Fruit fly (Drosophila melanogaster) whole organism, embryonic: ENCODE data around the gene CG14696.

Experiments used
- Awh ChIP-seq: fragments of 200-800 bp; sonication (Bioruptor generic); IDR thresholded peaks from 2 replicates; pipeline ENCODE4, ENCODE4 v1.3.6; 2022; ENCODE audit warnings: missing biosample characterization, missing genetic modification characterization
- CG10543 ChIP-seq: fragments of 200-800 bp; sonication (Bioruptor generic); optimal IDR thresholded peaks from 3 replicates; lab custom pipeline; 2017; ENCODE audit warnings: missing biosample characterization, mild to moderate bottlenecking, missing genetic modification characterization, moderate library complexity
- CG11504 ChIP-seq: fragments of 200-800 bp; sonication (Bioruptor generic); optimal IDR thresholded peaks from 3 replicates; lab custom pipeline; 2019; ENCODE audit warnings: missing biosample characterization, mild to moderate bottlenecking, missing genetic modification characterization, moderate library complexity
- CG12942 ChIP-seq: fragments of 200-800 bp; sonication (Bioruptor generic); optimal IDR thresholded peaks from 3 replicates; lab custom pipeline; 2016; ENCODE audit warnings: missing biosample characterization, missing genetic modification characterization
- CG13123 ChIP-seq: fragments of 200-800 bp; sonication (Bioruptor generic); optimal IDR thresholded peaks from 2 replicates; lab custom pipeline; 2016; ENCODE audit warnings: missing biosample characterization, missing genetic modification characterization
- CG14667 ChIP-seq: fragments of 200-800 bp; sonication (Bioruptor generic); IDR thresholded peaks from 2 replicates; pipeline ENCODE4 v1.3.6; 2022; ENCODE audit warnings: missing biosample characterization, missing genetic modification characterization
- CG14965 ChIP-seq: fragments of 200-800 bp; sonication (Bioruptor generic); optimal IDR thresholded peaks from 2 replicates; lab custom pipeline; 2016; ENCODE audit warnings: missing biosample characterization, missing genetic modification characterization, borderline replicate concordance
- CG15601 ChIP-seq: fragments of 200-800 bp; sonication (Bioruptor generic); optimal IDR thresholded peaks from 3 replicates; lab custom pipeline; 2019; ENCODE audit warnings: missing biosample characterization, mild to moderate bottlenecking, missing genetic modification characterization, moderate library complexity
- CG17912 ChIP-seq: fragments of 200-800 bp; sonication (Bioruptor generic); optimal IDR thresholded peaks from 2 replicates; lab custom pipeline; 2018; ENCODE audit warnings: missing biosample characterization, mild to moderate bottlenecking, missing genetic modification characterization
- CG32772 ChIP-seq: fragments of 200-800 bp; sonication (Bioruptor generic); IDR thresholded peaks from 2 replicates; pipeline ENCODE4 v1.3.6; 2022; ENCODE audit warnings: missing biosample characterization, missing genetic modification characterization
- CG33213 ChIP-seq: fragments of 200-800 bp; sonication (Bioruptor generic); optimal IDR thresholded peaks from 3 replicates; lab custom pipeline; 2016; ENCODE audit warnings: missing biosample characterization, missing genetic modification characterization
- CG5180 ChIP-seq: fragments of 200-800 bp; sonication (Bioruptor generic); optimal IDR thresholded peaks from 3 replicates; lab custom pipeline; 2017; ENCODE audit warnings: missing biosample characterization, missing genetic modification characterization, mild to moderate bottlenecking, moderate library complexity, missing genetic modification reagents
- CG7271 ChIP-seq: fragments of 200-800 bp; sonication (Bioruptor generic); optimal IDR thresholded peaks from 2 replicates; lab custom pipeline; 2018; ENCODE audit warnings: missing biosample characterization, mild to moderate bottlenecking, missing genetic modification characterization, moderate library complexity
- CG7786 ChIP-seq: fragments of 200-800 bp; sonication (Bioruptor generic); optimal IDR thresholded peaks from 2 replicates; lab custom pipeline; 2016; ENCODE audit warnings: missing biosample characterization, missing genetic modification characterization
- CG7839 ChIP-seq: fragments of 200-800 bp; sonication (Bioruptor generic); optimal IDR thresholded peaks from 3 replicates; lab custom pipeline; 2018; ENCODE audit warnings: missing biosample characterization, mild to moderate bottlenecking, missing genetic modification characterization, moderate library complexity
- CG7963 ChIP-seq: fragments of 200-800 bp; sonication (Bioruptor generic); IDR thresholded peaks from 3 replicates; pipeline ENCODE4 v1.3.6; 2022; ENCODE audit warnings: missing biosample characterization, missing genetic modification characterization; ENCODE audit not compliant: partially characterized antibody
- CG8388 ChIP-seq: fragments of 200-800 bp; sonication (Bioruptor generic); optimal IDR thresholded peaks from 2 replicates; lab custom pipeline; 2019; ENCODE audit warnings: missing biosample characterization, mild to moderate bottlenecking, missing genetic modification characterization, moderate library complexity
- Camta ChIP-seq: fragments of 200-800 bp; sonication (Bioruptor generic); optimal IDR thresholded peaks from 2 replicates; lab custom pipeline; 2016; ENCODE audit warnings: missing biosample characterization, missing genetic modification characterization
- CkIIα-i1 ChIP-seq: fragments of 200-800 bp; sonication (Bioruptor generic); IDR thresholded peaks from 2 replicates; pipeline ENCODE4 v1.3.6; 2022; ENCODE audit warnings: missing biosample characterization, missing genetic modification characterization
- Dip2 ChIP-seq: fragments of 200-800 bp; sonication (Bioruptor generic); IDR thresholded peaks from 2 replicates; pipeline ENCODE4 v1.3.6; 2022; ENCODE audit warnings: missing biosample characterization, missing genetic modification characterization
- Eip74EF ChIP-seq, 2 experiments: fragments of 200-800 bp in 1 of 2; fragments of >200 bp in 1 of 2; sonication (Bioruptor generic) in 1 of 2; optimal IDR thresholded peaks; 2 replicates each; lab custom pipeline; 2017 to 2019; ENCODE audit warnings: missing biosample characterization in 2 of 2, missing genetic modification characterization in 2 of 2, mild to moderate bottlenecking in 1 of 2, moderate library complexity in 1 of 2
- H2.0 ChIP-seq: fragments of 200-800 bp; sonication (Bioruptor generic); IDR thresholded peaks from 2 replicates; pipeline ENCODE4 v1.3.6; 2022; ENCODE audit warnings: missing biosample characterization, missing genetic modification characterization
- Hey ChIP-seq: fragments of 200-800 bp; sonication (Bioruptor generic); optimal IDR thresholded peaks from 3 replicates; lab custom pipeline; 2018; ENCODE audit warnings: missing biosample characterization, mild to moderate bottlenecking, missing genetic modification characterization
- Hr51 ChIP-seq, 2 experiments: fragments of 200-800 bp; sonication (Bioruptor generic); optimal IDR thresholded peaks; 2 replicates in 1 of 2; 3 replicates in 1 of 2; lab custom pipeline; 2016 to 2018; ENCODE audit warnings: missing biosample characterization in 2 of 2, missing genetic modification characterization in 2 of 2, mild to moderate bottlenecking in 1 of 2, moderate library complexity in 1 of 2
- Mrtf ChIP-seq: fragments of 200-800 bp; sonication (Bioruptor generic); IDR thresholded peaks from 3 replicates; pipeline ENCODE4 v1.3.6; 2022; ENCODE audit warnings: missing biosample characterization, missing genetic modification characterization
- NK7.1 ChIP-seq: fragments of 200-800 bp; sonication (Bioruptor generic); optimal IDR thresholded peaks from 3 replicates; lab custom pipeline; 2016; ENCODE audit warnings: missing biosample characterization, missing genetic modification characterization
- Sox102F ChIP-seq: fragments of 200-800 bp; sonication (Bioruptor generic); optimal IDR thresholded peaks from 2 replicates; lab custom pipeline; 2018; ENCODE audit warnings: missing biosample characterization, mild to moderate bottlenecking, missing genetic modification characterization, moderate library complexity
- Xbp1 ChIP-seq: fragments of 200-800 bp; sonication (Bioruptor generic); optimal IDR thresholded peaks from 3 replicates; lab custom pipeline; 2016; ENCODE audit warnings: missing biosample characterization, mild to moderate bottlenecking, missing genetic modification characterization
- ac ChIP-seq: fragments of 200-800 bp; sonication (Bioruptor generic); optimal IDR thresholded peaks from 3 replicates; lab custom pipeline; 2017; ENCODE audit warnings: missing biosample characterization, mild to moderate bottlenecking, missing genetic modification characterization
- caup ChIP-seq: fragments of 200-800 bp; sonication (Bioruptor generic); optimal IDR thresholded peaks from 3 replicates; lab custom pipeline; 2017; ENCODE audit warnings: missing biosample characterization, mild to moderate bottlenecking, missing genetic modification characterization, moderate library complexity; ENCODE audit not compliant: severe bottlenecking
- dm ChIP-seq: fragments of 200-800 bp; sonication (Bioruptor generic); optimal IDR thresholded peaks from 3 replicates; lab custom pipeline; 2016; ENCODE audit warnings: missing biosample characterization, missing genetic modification characterization
- ems ChIP-seq: fragments of 200-800 bp; sonication (Bioruptor generic); optimal IDR thresholded peaks from 3 replicates; lab custom pipeline; 2016; ENCODE audit warnings: missing biosample characterization, missing genetic modification characterization
- exex ChIP-seq: fragments of 200-800 bp; sonication (Bioruptor generic); optimal IDR thresholded peaks from 4 replicates; lab custom pipeline; 2018; ENCODE audit warnings: missing biosample characterization, mild to moderate bottlenecking, missing genetic modification characterization, moderate library complexity
- her ChIP-seq: fragments of 200-800 bp; sonication (Bioruptor generic); optimal IDR thresholded peaks from 2 replicates; lab custom pipeline; 2016; ENCODE audit warnings: missing biosample characterization, missing genetic modification characterization
- ken ChIP-seq: fragments of 200-800 bp; sonication (Bioruptor generic); IDR thresholded peaks from 3 replicates; pipeline ENCODE4 v1.3.6; 2022; ENCODE audit warnings: missing biosample characterization, missing genetic modification characterization
- kni ChIP-seq: fragments of 200-800 bp; sonication (Bioruptor generic); optimal IDR thresholded peaks from 3 replicates; lab custom pipeline; 2017; ENCODE audit warnings: mild to moderate bottlenecking, missing biosample characterization, missing genetic modification reagents, missing genetic modification characterization
- lab ChIP-seq: fragments of 200-800 bp; sonication (Bioruptor generic); optimal IDR thresholded peaks from 3 replicates; lab custom pipeline; 2017; ENCODE audit warnings: missing biosample characterization, missing genetic modification characterization, mild to moderate bottlenecking, moderate library complexity, missing genetic modification reagents
- lilli ChIP-seq: fragments of 200-800 bp; sonication (Bioruptor generic); optimal IDR thresholded peaks from 3 replicates; lab custom pipeline; 2016; ENCODE audit warnings: missing biosample characterization, missing genetic modification characterization
- lola ChIP-seq, 3 experiments: fragments of >200 bp in 2 of 3; fragments of 200-800 bp in 1 of 3; sonication (Bioruptor generic) in 1 of 3; optimal IDR thresholded peaks; 2 replicates each; lab custom pipeline; 2017 to 2019; ENCODE audit warnings: missing biosample characterization in 3 of 3, missing genetic modification characterization in 3 of 3, mild to moderate bottlenecking in 1 of 3, moderate library complexity in 1 of 3
- luna ChIP-seq: fragments of 200-800 bp; sonication (Bioruptor generic); optimal IDR thresholded peaks from 2 replicates; lab custom pipeline; 2016; ENCODE audit warnings: missing biosample characterization, missing genetic modification characterization
- otp ChIP-seq: fragments of 200-800 bp; sonication (Bioruptor generic); IDR thresholded peaks from 3 replicates; pipeline ENCODE4, ENCODE4 v1.3.6; 2022; ENCODE audit warnings: missing biosample characterization, missing genetic modification characterization
- peb ChIP-seq: fragments of 200-800 bp; sonication (Bioruptor generic); IDR thresholded peaks from 2 replicates; pipeline ENCODE4 v1.3.6; 2022; ENCODE audit warnings: missing biosample characterization, missing genetic modification characterization
- sqz ChIP-seq: fragments of 200-800 bp; sonication (Bioruptor generic); optimal IDR thresholded peaks from 3 replicates; lab custom pipeline; 2018; ENCODE audit warnings: missing biosample characterization, mild to moderate bottlenecking, missing genetic modification characterization
- tgo ChIP-seq: fragments of 200-800 bp; sonication (Bioruptor generic); IDR thresholded peaks from 3 replicates; pipeline ENCODE4 v1.3.6; 2022; ENCODE audit warnings: missing biosample characterization, missing genetic modification characterization
- z ChIP-seq: fragments of 200-800 bp; sonication (Bioruptor generic); IDR thresholded peaks from 3 replicates; pipeline ENCODE4 v1.3.6; 2022; ENCODE audit warnings: missing biosample characterization, missing genetic modification characterization
- zfh1 ChIP-seq: fragments of 200-800 bp; sonication (Bioruptor generic); IDR thresholded peaks from 3 replicates; pipeline ENCODE4 v1.3.6; 2022; ENCODE audit warnings: missing biosample characterization, missing genetic modification characterization
- zfh2 ChIP-seq: fragments of 200-800 bp; sonication (Bioruptor generic); optimal IDR thresholded peaks from 2 replicates; lab custom pipeline; 2016; ENCODE audit warnings: missing biosample characterization, missing genetic modification characterization

Gene CG14696

dm6 chr3R:10886462-10887315, 1.9 kb upstream of the CG14696 start (continued):
- peak; percentile 90 for TF ChIP-seq caup (GFP tag; lab: Kevin White, UChicago)
- TF ChIP-seq Camta (GFP tag; lab: Kevin White, UChicago), result peak; percentile 86
- peak; percentile 73 for TF ChIP-seq Awh (GFP tag; lab: Robert Waterston, UW)
- TF ChIP-seq Xbp1 (GFP tag; lab: Kevin White, UChicago), result peak; percentile 88
- TF ChIP-seq exex, result peak; percentile 72
- TF ChIP-seq z (GFP tag; lab: Robert Waterston, UW), result no peak; the same call in 2 of the 3 replicates
- peak; percentile 88 for TF ChIP-seq tgo (GFP tag; lab: Robert Waterston, UW)
- TF ChIP-seq peb (GFP tag; lab: Robert Waterston, UW), result peak; percentile 79
- no peak for TF ChIP-seq CG14965 (GFP tag; lab: Kevin White, UChicago)
- TF ChIP-seq CG14667, result peak; percentile 75
- TF ChIP-seq CG17912, result no peak
- TF ChIP-seq otp (GFP tag; lab: Robert Waterston, UW), result peak; percentile 44; the same call in 1 of the 3 replicates
- TF ChIP-seq Hey (tag; lab: Kevin White, UChicago), result peak; percentile 59
- TF ChIP-seq Hr51 (GFP tag; optimal IDR thresholded peaks at IDR 0.05; lab: Kevin White, UChicago), result peak; percentile 78 to 93
- TF ChIP-seq Dip2 (GFP tag; lab: Robert Waterston, UW), result no peak
- TF ChIP-seq CkIIα-i1 (GFP tag; lab: Robert Waterston, UW), result no peak
- TF ChIP-seq H2.0, result peak; percentile 72
- TF ChIP-seq CG7839, result peak; percentile 92
- peak; percentile 85 for TF ChIP-seq Mrtf (GFP tag; lab: Robert Waterston, UW)
- peak; percentile 84 for TF ChIP-seq CG8388 (GFP tag; lab: Kevin White, UChicago)
- peak; percentile 62 for TF ChIP-seq ac (GFP tag; lab: Kevin White, UChicago)
- peak; percentile 14 for TF ChIP-seq CG7271 (tag; lab: Kevin White, UChicago)
- TF ChIP-seq Eip74EF (GFP tag; optimal IDR thresholded peaks at IDR 0.05; lab: Kevin White, UChicago), result peak in 1 of 2 experiments; percentile 89
- TF ChIP-seq dm, result peak; percentile 60
- peak; percentile 43; the same call in 1 of the 3 replicates for TF ChIP-seq ken (GFP tag; lab: Robert Waterston, UW)
- TF ChIP-seq zfh1, result peak; percentile 74
- TF ChIP-seq CG15601, result peak; percentile 84
- TF ChIP-seq ems (GFP tag; lab: Kevin White, UChicago), result peak; percentile 92
- TF ChIP-seq CG12942, result peak; percentile 69
- peak; percentile 56 for TF ChIP-seq CG33213 (GFP tag; lab: Kevin White, UChicago)
- TF ChIP-seq lilli, result peak; percentile 94
- TF ChIP-seq sqz (GFP tag; lab: Kevin White, UChicago), result peak; percentile 91
- TF ChIP-seq CG13123 (GFP tag; lab: Kevin White, UChicago), result peak; percentile 45
- peak; percentile 90 for TF ChIP-seq CG11504 (tag; lab: Kevin White, UChicago)
- peak; percentile 89 for TF ChIP-seq zfh2
- peak; percentile 74 for TF ChIP-seq NK7.1
- peak in 1 of 3 experiments; percentile 86 for TF ChIP-seq lola (GFP tag; optimal IDR thresholded peaks at IDR 0.05; lab: Kevin White, UChicago)
- TF ChIP-seq Sox102F (GFP tag; lab: Kevin White, UChicago), result peak; percentile 89
- peak; percentile 33 for TF ChIP-seq luna (GFP tag; lab: Kevin White, UChicago)
- peak; percentile 85 for TF ChIP-seq CG32772 (GFP tag; lab: Robert Waterston, UW)
- peak; percentile 88 for TF ChIP-seq kni (GFP tag; lab: Kevin White, UChicago)
- TF ChIP-seq her (GFP tag; lab: Kevin White, UChicago), result peak; percentile 81
- peak; percentile 95 for TF ChIP-seq CG10543 (GFP tag; lab: Kevin White, UChicago)
- TF ChIP-seq lab (GFP tag; lab: Kevin White, UChicago), result peak; percentile 96
- TF ChIP-seq CG7786 (GFP tag; lab: Kevin White, UChicago), result peak; percentile 89
- TF ChIP-seq CG5180, result peak; percentile 70
- no peak for TF ChIP-seq CG7963 (GFP tag; lab: Robert Waterston, UW)
